Worm (Caenorhabditis elegans) whole organism, L3 larva: ENCODE measurements around the gene F25B5.3.

Source experiments
- ZK546.5 ChIP-seq: sonication (generic microtip); optimal IDR thresholded peaks from 2 replicates; lab custom pipeline; 2017; ENCODE audit warnings: missing biosample characterization, missing genetic modification characterization
- aly-2 ChIP-seq: fragments of 150-350 bp; optimal IDR thresholded peaks from 2 replicates; lab custom pipeline; 2014; ENCODE audit warnings: missing biosample characterization, missing genetic modification characterization
- ama-1 ChIP-seq: fragments of 150-350 bp; optimal IDR thresholded peaks from 2 replicates; lab custom pipeline; 2018
- ceh-16 ChIP-seq: sonication (generic microtip); optimal IDR thresholded peaks from 2 replicates; lab custom pipeline; 2017; ENCODE audit warnings: missing biosample characterization, missing genetic modification characterization
- ceh-28 ChIP-seq: fragments of 150-350 bp; optimal IDR thresholded peaks from 2 replicates; lab custom pipeline; 2014; ENCODE audit warnings: missing biosample characterization, missing genetic modification reagents, missing genetic modification characterization
- ceh-82 ChIP-seq: fragments of 150-350 bp; optimal IDR thresholded peaks from 2 replicates; lab custom pipeline; 2014; ENCODE audit warnings: missing biosample characterization, missing genetic modification characterization
- egl-27 ChIP-seq: sonication (generic microtip); optimal IDR thresholded peaks from 4 replicates; lab custom pipeline; 2017; ENCODE audit warnings: missing biosample characterization, missing genetic modification reagents, missing genetic modification characterization
- egl-5 ChIP-seq: fragments of 150-350 bp; optimal IDR thresholded peaks from 2 replicates; lab custom pipeline; 2017; ENCODE audit warnings: missing biosample characterization, missing genetic modification reagents, missing genetic modification characterization, inconsistent platforms
- elt-1 ChIP-seq: fragments of 150-350 bp; optimal IDR thresholded peaks from 2 replicates; lab custom pipeline; 2014; ENCODE audit warnings: missing biosample characterization, missing genetic modification characterization
- fkh-10 ChIP-seq: sonication (generic microtip); optimal IDR thresholded peaks from 2 replicates; lab custom pipeline; 2017; ENCODE audit warnings: missing biosample characterization, missing genetic modification reagents, missing genetic modification characterization
- fkh-2 ChIP-seq: fragments of 150-350 bp; optimal IDR thresholded peaks from 2 replicates; lab custom pipeline; 2014; ENCODE audit warnings: missing biosample characterization, missing genetic modification reagents, missing genetic modification characterization
- fos-1 ChIP-seq: fragments of 150-350 bp; optimal IDR thresholded peaks from 2 replicates; lab custom pipeline; 2014; ENCODE audit warnings: missing biosample characterization, missing genetic modification characterization
- hmg-11 ChIP-seq: sonication (generic microtip); optimal IDR thresholded peaks from 2 replicates; lab custom pipeline; 2016; ENCODE audit warnings: missing genetic modification characterization, missing compliant biosample characterization
- jun-1 ChIP-seq: fragments of 150-350 bp; optimal IDR thresholded peaks from 2 replicates; lab custom pipeline; 2014; ENCODE audit warnings: missing biosample characterization, missing genetic modification reagents, missing genetic modification characterization
- lin-15B ChIP-seq: fragments of 150-350 bp; optimal IDR thresholded peaks from 2 replicates; lab custom pipeline; 2014; ENCODE audit warnings: missing biosample characterization, missing genetic modification characterization
- lin-39 ChIP-seq: fragments of 150-350 bp; optimal IDR thresholded peaks from 2 replicates; lab custom pipeline; 2018; ENCODE audit warnings: missing biosample characterization, missing genetic modification reagents, missing genetic modification characterization
- lsy-12 ChIP-seq: sonication (generic microtip); optimal IDR thresholded peaks from 2 replicates; lab custom pipeline; 2016; ENCODE audit warnings: mild to moderate bottlenecking, missing genetic modification characterization, missing compliant biosample characterization
- mdl-1 ChIP-seq: fragments of 150-350 bp; optimal IDR thresholded peaks from 2 replicates; lab custom pipeline; 2014; ENCODE audit warnings: missing biosample characterization, missing genetic modification characterization
- nfya-1 ChIP-seq: sonication (generic microtip); optimal IDR thresholded peaks from 2 replicates; lab custom pipeline; 2017; ENCODE audit warnings: missing genetic modification characterization, mild to moderate bottlenecking, missing compliant biosample characterization, antibody characterized with exemption, moderate library complexity; ENCODE audit not compliant: insufficient read depth
- nhr-11 ChIP-seq: fragments of 150-350 bp; optimal IDR thresholded peaks from 2 replicates; lab custom pipeline; 2014; ENCODE audit warnings: missing biosample characterization, missing genetic modification characterization
- nhr-12 ChIP-seq: fragments of 150-350 bp; optimal IDR thresholded peaks from 2 replicates; lab custom pipeline; 2014; ENCODE audit warnings: missing biosample characterization, missing genetic modification characterization
- nhr-25 ChIP-seq: sonication (generic microtip); optimal IDR thresholded peaks from 2 replicates; lab custom pipeline; 2017; ENCODE audit warnings: missing biosample characterization, missing genetic modification characterization
- nhr-43 ChIP-seq: sonication (generic microtip); optimal IDR thresholded peaks from 2 replicates; lab custom pipeline; 2016; ENCODE audit warnings: mild to moderate bottlenecking, missing genetic modification characterization, missing compliant biosample characterization; ENCODE audit not compliant: poor library complexity, severe bottlenecking
- nhr-67 ChIP-seq: fragments of 150-350 bp; optimal IDR thresholded peaks from 2 replicates; lab custom pipeline; 2014; ENCODE audit warnings: missing biosample characterization, missing genetic modification characterization
- nhr-76 ChIP-seq: fragments of 150-350 bp; sonication (generic microtip); optimal IDR thresholded peaks from 5 replicates; lab custom pipeline; 2014; ENCODE audit warnings: missing biosample characterization, missing genetic modification characterization
- pha-4 ChIP-seq: fragments of 150-350 bp; optimal IDR thresholded peaks from 2 replicates; lab custom pipeline; 2014; ENCODE audit warnings: missing biosample characterization, missing genetic modification reagents, missing genetic modification characterization
- pqm-1 ChIP-seq: fragments of 150-350 bp; optimal IDR thresholded peaks from 2 replicates; lab custom pipeline; 2017; ENCODE audit warnings: missing biosample characterization, missing genetic modification characterization, inconsistent platforms
- sea-2 ChIP-seq: fragments of 150-350 bp; sonication (generic microtip); optimal IDR thresholded peaks from 4 replicates; lab custom pipeline; 2014; ENCODE audit warnings: missing biosample characterization, missing genetic modification reagents, missing genetic modification characterization
- skn-1 ChIP-seq: fragments of 150-350 bp; optimal IDR thresholded peaks from 2 replicates; lab custom pipeline; 2014; ENCODE audit warnings: missing biosample characterization, missing genetic modification characterization
- tbx-2 ChIP-seq: sonication (generic microtip); optimal IDR thresholded peaks from 2 replicates; lab custom pipeline; 2016; ENCODE audit warnings: mild to moderate bottlenecking, missing genetic modification characterization, missing compliant biosample characterization
- unc-39 ChIP-seq: sonication (generic microtip); optimal IDR thresholded peaks from 4 replicates; lab custom pipeline; 2017; ENCODE audit warnings: missing biosample characterization, missing genetic modification characterization
- ztf-4 ChIP-seq: fragments of 150-350 bp; optimal IDR thresholded peaks from 2 replicates; lab custom pipeline; 2014; ENCODE audit warnings: missing biosample characterization, missing genetic modification characterization

F25B5.3 gene

DNA sequence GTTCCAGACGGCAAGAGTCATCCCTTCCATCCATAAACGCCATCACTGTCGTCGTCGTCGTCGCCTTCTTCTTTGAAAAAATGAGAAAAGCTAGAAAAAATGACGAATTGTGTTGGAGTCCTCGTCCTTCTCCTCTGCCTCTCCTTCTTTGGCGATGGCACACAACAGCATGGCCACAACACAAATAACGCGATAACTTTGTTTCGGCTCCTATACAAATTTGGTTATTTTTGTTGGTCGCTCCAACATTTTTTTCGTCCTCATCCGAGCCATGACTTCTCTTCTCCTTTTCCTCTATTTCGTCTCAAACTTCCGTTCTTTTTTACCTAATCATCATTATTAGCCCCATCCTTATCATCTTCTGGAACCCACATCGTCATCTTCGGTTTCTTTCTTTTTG lies 43.4 kb downstream of the F25B5.3 start:
- TF ChIP-seq nhr-12 (tag; lab: Kevin White, UChicago) = no peak
- no peak for TF ChIP-seq lin-15B (tag; lab: Kevin White, UChicago)
- no peak for TF ChIP-seq nhr-25
- peak; percentile 22 for TF ChIP-seq fkh-10

DNA sequence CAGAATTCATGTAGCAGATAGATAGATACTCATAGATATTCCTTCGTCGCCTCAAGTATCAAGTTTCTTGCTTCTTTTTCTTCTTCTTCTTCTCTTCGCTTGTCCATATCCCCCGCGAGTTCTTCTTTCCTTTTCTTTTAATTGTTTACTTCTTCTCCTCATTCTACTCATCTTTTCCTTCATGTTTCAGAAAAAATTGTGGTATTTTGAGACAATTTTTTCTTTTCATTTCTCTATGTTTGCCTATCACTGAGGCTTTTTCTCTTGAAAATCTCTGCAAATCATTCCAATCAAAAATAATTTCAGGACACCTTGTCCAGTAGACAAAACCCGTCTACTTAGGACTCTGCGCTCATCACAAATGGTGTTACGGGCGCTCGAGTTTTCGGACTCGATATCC lies 44.2 kb downstream of the F25B5.3 start, which contains the start of gene T04C9.1:
T04C9.1 (plus strand) TSS at position 301 of the 400 bp plus-strand sequence.
- TF ChIP-seq tbx-2 (tag; lab: Kevin White, UChicago) (no peak), ama-1 (lab: Kevin White, UChicago) (no peak), ceh-16 (tag; lab: Kevin White, UChicago) (no peak), nhr-76 (tag; lab: Kevin White, UChicago) (no peak), fos-1 (tag; lab: Kevin White, UChicago) (no peak), lin-39 (no peak), ztf-4 (tag; lab: Kevin White, UChicago) (no peak), nhr-12 (tag; lab: Kevin White, UChicago) (no peak), nfya-1 (tag; lab: Kevin White, UChicago) (no peak), nhr-11 (no peak), ceh-82 (tag; lab: Kevin White, UChicago) (no peak), fkh-10 (no peak), nhr-67 (no peak), hmg-11 (tag; lab: Kevin White, UChicago) (no peak), nhr-25 (no peak), ZK546.5 (tag; lab: Kevin White, UChicago) (no peak), jun-1 (tag; lab: Kevin White, UChicago) (no peak)

DNA sequence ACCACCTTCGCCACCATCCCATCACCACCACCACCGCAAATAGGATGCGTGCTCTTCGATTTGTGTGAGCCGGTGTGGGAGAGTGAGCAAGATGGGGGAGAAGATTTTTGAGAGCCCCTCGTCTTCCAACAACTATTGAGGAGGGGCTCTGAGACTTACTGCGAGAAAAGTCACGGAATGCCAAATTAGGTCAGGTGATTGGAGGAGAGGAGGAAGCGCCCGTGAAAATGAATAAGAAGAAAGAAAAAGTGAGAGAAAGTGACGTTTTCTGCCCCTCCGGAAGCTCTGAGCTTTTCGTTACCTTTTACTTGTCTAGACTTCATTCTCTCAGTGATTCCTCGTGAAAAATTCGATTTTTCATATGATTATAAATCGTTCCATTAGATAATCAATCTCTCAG lies 50.0 kb downstream of the F25B5.3 start:
- TF ChIP-seq ceh-28 (tag; lab: Kevin White, UChicago) = no peak
- TF ChIP-seq pqm-1 (tag; lab: Kevin White, UChicago) = no peak
- TF ChIP-seq unc-39 = no peak
- TF ChIP-seq skn-1 (tag; lab: Kevin White, UChicago) = no peak
- no peak for TF ChIP-seq fkh-2
- TF ChIP-seq lsy-12 (tag; lab: Kevin White, UChicago) = no peak
- no peak for TF ChIP-seq sea-2
- no peak for TF ChIP-seq egl-27 (tag; lab: Kevin White, UChicago)
- no peak for TF ChIP-seq mdl-1 (tag; lab: Kevin White, UChicago)
- TF ChIP-seq ama-1 (lab: Kevin White, UChicago) = no peak
- TF ChIP-seq aly-2 (tag; lab: Kevin White, UChicago) = no peak
- no peak for TF ChIP-seq ztf-4 (tag; lab: Kevin White, UChicago)
- no peak for TF ChIP-seq egl-5 (tag; lab: Kevin White, UChicago)
- no peak for TF ChIP-seq pha-4 (tag; lab: Kevin White, UChicago)
- TF ChIP-seq nhr-67 = no peak

DNA sequence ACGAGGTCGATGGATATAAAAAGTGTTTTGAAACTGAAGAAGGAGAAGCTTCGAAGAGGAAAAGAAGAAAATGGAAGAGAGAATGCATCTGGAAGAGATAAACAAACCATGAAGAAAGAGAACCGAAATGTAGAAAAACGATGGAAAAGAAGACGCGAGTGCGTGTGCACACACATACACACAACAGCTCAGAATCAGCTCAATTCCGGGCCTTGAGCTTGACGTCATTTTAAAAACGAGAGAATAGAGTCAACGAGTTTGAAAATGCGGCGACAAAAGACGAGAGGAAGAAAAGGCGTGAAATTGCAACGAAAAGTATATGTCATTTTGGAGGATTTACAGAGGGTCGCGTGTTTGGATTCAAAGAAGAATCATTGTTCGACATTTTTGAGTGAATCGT lies 50.9 kb downstream of the F25B5.3 start:
- TF ChIP-seq nhr-43 (tag; lab: Kevin White, UChicago) (no peak), lin-39 (peak; percentile 70), fkh-10 (peak; percentile 1), aly-2 (tag; lab: Kevin White, UChicago) (no peak), hmg-11 (tag; lab: Kevin White, UChicago) (peak; percentile 59), nfya-1 (tag; lab: Kevin White, UChicago) (peak; percentile 67), unc-39 (no peak)

DNA sequence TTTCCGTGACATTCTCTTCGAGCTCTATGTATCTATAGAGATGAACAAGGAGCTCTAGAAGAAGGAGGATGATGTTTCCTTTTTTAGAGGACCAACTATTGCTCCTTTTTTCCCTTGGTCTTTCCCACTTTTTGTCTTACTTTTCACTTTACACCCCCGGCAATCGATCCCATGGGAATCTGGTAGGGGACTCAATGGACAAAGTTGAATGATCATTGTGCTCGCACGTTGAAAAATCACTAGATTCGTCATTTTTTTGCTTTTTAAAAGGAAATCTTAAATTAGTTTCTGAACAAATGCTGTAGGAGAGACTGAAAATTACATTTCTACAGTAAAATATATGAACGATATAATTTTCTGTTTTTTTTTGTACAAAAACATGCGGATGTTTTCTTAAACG lies 53.3 kb downstream of the F25B5.3 start:
- no peak for TF ChIP-seq elt-1 (tag; lab: Kevin White, UChicago)
- TF ChIP-seq fkh-2 = no peak
- TF ChIP-seq lin-39 = peak; percentile 16
